Fruit fly (Drosophila melanogaster) whole organism, embryonic: ENCODE results near the gene vkg.

ENCODE experiments used
- Atf-2 ChIP-seq: fragments of 200-800 bp; sonication (Bioruptor generic); optimal IDR thresholded peaks from 2 replicates; lab custom pipeline; 2016; ENCODE audit warnings: missing biosample characterization, missing genetic modification characterization
- Awh ChIP-seq: fragments of 200-800 bp; sonication (Bioruptor generic); IDR thresholded peaks from 2 replicates; pipeline ENCODE4, ENCODE4 v1.3.6; 2022; ENCODE audit warnings: missing biosample characterization, missing genetic modification characterization
- CG10959 ChIP-seq: fragments of 200-800 bp; sonication (Bioruptor generic); IDR thresholded peaks from 2 replicates; pipeline ENCODE4 v1.3.6; 2022; ENCODE audit warnings: missing biosample characterization, missing genetic modification characterization
- CG11247 ChIP-seq: fragments of 200-800 bp; sonication (Bioruptor generic); IDR thresholded peaks from 2 replicates; pipeline ENCODE4 v1.3.6; 2022; ENCODE audit warnings: missing biosample characterization, missing genetic modification characterization
- CG15696 ChIP-seq: fragments of 200-800 bp; sonication (Bioruptor generic); optimal IDR thresholded peaks from 2 replicates; lab custom pipeline; 2019; ENCODE audit warnings: missing biosample characterization, mild to moderate bottlenecking, missing genetic modification characterization, moderate library complexity
- CG16779 ChIP-seq: fragments of 200-800 bp; sonication (Bioruptor generic); IDR thresholded peaks from 2 replicates; pipeline ENCODE4 v1.3.6; 2022; ENCODE audit warnings: missing biosample characterization, missing genetic modification characterization
- CG16863 ChIP-seq: fragments of 200-800 bp; sonication (Bioruptor generic); optimal IDR thresholded peaks from 3 replicates; lab custom pipeline; 2016; ENCODE audit warnings: missing biosample characterization, missing genetic modification characterization
- CG17829 ChIP-seq: fragments of 200-800 bp; optimal IDR thresholded peaks from 2 replicates; lab custom pipeline; 2019; ENCODE audit warnings: missing biosample characterization, mild to moderate bottlenecking, missing genetic modification characterization, moderate library complexity
- CG17912 ChIP-seq: fragments of 200-800 bp; sonication (Bioruptor generic); optimal IDR thresholded peaks from 2 replicates; lab custom pipeline; 2018; ENCODE audit warnings: missing biosample characterization, mild to moderate bottlenecking, missing genetic modification characterization
- CG1832 ChIP-seq: fragments of 200-800 bp; sonication (Bioruptor generic); optimal IDR thresholded peaks from 2 replicates; lab custom pipeline; 2017; ENCODE audit warnings: missing biosample characterization, mild to moderate bottlenecking, missing genetic modification characterization, inconsistent platforms
- CG18476 ChIP-seq: fragments of 200-800 bp; sonication (Bioruptor generic); optimal IDR thresholded peaks from 2 replicates; lab custom pipeline; 2016; ENCODE audit warnings: missing biosample characterization, mild to moderate bottlenecking, missing genetic modification characterization
- CG2875 ChIP-seq: fragments of 200-800 bp; sonication (Bioruptor generic); optimal IDR thresholded peaks from 2 replicates; lab custom pipeline; 2017; ENCODE audit warnings: missing biosample characterization, mild to moderate bottlenecking, missing genetic modification characterization, missing genetic modification reagents
- CG3065 ChIP-seq: fragments of 200-800 bp; sonication (Bioruptor generic); optimal IDR thresholded peaks from 2 replicates; lab custom pipeline; 2016; ENCODE audit warnings: missing biosample characterization, missing genetic modification characterization
- CG31365 ChIP-seq: fragments of 200-800 bp; sonication (Bioruptor generic); optimal IDR thresholded peaks from 2 replicates; lab custom pipeline; 2018; ENCODE audit warnings: missing biosample characterization, mild to moderate bottlenecking, missing genetic modification characterization
- CG4360 ChIP-seq: fragments of 200-800 bp; sonication (Bioruptor generic); IDR thresholded peaks from 2 replicates; pipeline ENCODE4 v1.3.6; 2022; ENCODE audit warnings: missing biosample characterization, missing genetic modification characterization
- CG7839 ChIP-seq: fragments of 200-800 bp; sonication (Bioruptor generic); optimal IDR thresholded peaks from 3 replicates; lab custom pipeline; 2018; ENCODE audit warnings: missing biosample characterization, mild to moderate bottlenecking, missing genetic modification characterization, moderate library complexity
- CG9437 ChIP-seq: fragments of 200-800 bp; sonication (Bioruptor generic); optimal IDR thresholded peaks from 2 replicates; lab custom pipeline; 2018; ENCODE audit warnings: missing biosample characterization, mild to moderate bottlenecking, missing genetic modification characterization
- CHES-1-like ChIP-seq: fragments of 200-800 bp; sonication (Bioruptor generic); optimal IDR thresholded peaks from 2 replicates; lab custom pipeline; 2016; ENCODE audit warnings: missing biosample characterization, missing genetic modification characterization
- CoRest ChIP-seq: fragments of 200-800 bp; sonication (Bioruptor generic); optimal IDR thresholded peaks from 3 replicates; lab custom pipeline; 2018; ENCODE audit warnings: missing biosample characterization, mild to moderate bottlenecking, missing genetic modification characterization, moderate library complexity
- Dip2 ChIP-seq: fragments of 200-800 bp; sonication (Bioruptor generic); IDR thresholded peaks from 2 replicates; pipeline ENCODE4 v1.3.6; 2022; ENCODE audit warnings: missing biosample characterization, missing genetic modification characterization
- Dref ChIP-seq: fragments of 200-800 bp; sonication (Bioruptor generic); IDR thresholded peaks from 2 replicates; pipeline ENCODE4 v1.3.6; 2022; ENCODE audit warnings: missing biosample characterization, missing genetic modification characterization
- Gsc ChIP-seq: fragments of 200-800 bp; sonication (Bioruptor generic); IDR thresholded peaks from 2 replicates; pipeline ENCODE4 v1.3.6; 2022; ENCODE audit warnings: missing biosample characterization, missing genetic modification characterization
- H15 ChIP-seq: fragments of 200-800 bp; sonication (Bioruptor generic); IDR thresholded peaks from 3 replicates; pipeline ENCODE4 v1.3.6; 2022; ENCODE audit warnings: missing biosample characterization, missing genetic modification characterization
- Lim3 ChIP-seq: fragments of 200-800 bp; sonication (Bioruptor generic); IDR thresholded peaks from 2 replicates; pipeline ENCODE4 v1.3.6; 2022; ENCODE audit warnings: missing biosample characterization, missing genetic modification characterization
- Max ChIP-seq: fragments of 200-800 bp; sonication (Bioruptor generic); optimal IDR thresholded peaks from 2 replicates; lab custom pipeline; 2016; ENCODE audit warnings: missing biosample characterization, mild to moderate bottlenecking, missing genetic modification characterization
- Meics ChIP-seq: fragments of 200-800 bp; sonication (Bioruptor generic); optimal IDR thresholded peaks from 2 replicates; lab custom pipeline; 2017; ENCODE audit warnings: missing biosample characterization, mild to moderate bottlenecking, missing genetic modification characterization
- Opbp ChIP-seq: fragments of 200-800 bp; sonication (Bioruptor generic); IDR thresholded peaks from 3 replicates; pipeline ENCODE4 v1.3.6; 2022; ENCODE audit warnings: missing biosample characterization, missing genetic modification characterization; ENCODE audit not compliant: partially characterized antibody
- Sry-β ChIP-seq: fragments of 200-800 bp; sonication (Bioruptor generic); optimal IDR thresholded peaks from 2 replicates; lab custom pipeline; 2018; ENCODE audit warnings: missing biosample characterization, mild to moderate bottlenecking, missing genetic modification characterization, moderate library complexity
- Ssrp ChIP-seq: fragments of 200-800 bp; sonication (Bioruptor generic); optimal IDR thresholded peaks from 2 replicates; lab custom pipeline; 2018; ENCODE audit warnings: missing biosample characterization, mild to moderate bottlenecking, missing genetic modification characterization, moderate library complexity
- Taf1 ChIP-seq: fragments of 200-800 bp; sonication (Bioruptor generic); IDR thresholded peaks from 2 replicates; pipeline ENCODE4 v1.3.6; 2022; ENCODE audit warnings: missing biosample characterization, missing genetic modification characterization
- Xbp1 ChIP-seq: fragments of 200-800 bp; sonication (Bioruptor generic); optimal IDR thresholded peaks from 3 replicates; lab custom pipeline; 2016; ENCODE audit warnings: missing biosample characterization, mild to moderate bottlenecking, missing genetic modification characterization
- ara ChIP-seq: fragments of 200-800 bp; sonication (Bioruptor generic); IDR thresholded peaks from 2 replicates; pipeline ENCODE4 v1.3.6; 2022; ENCODE audit warnings: missing biosample characterization, missing genetic modification characterization
- bab2 ChIP-seq: fragments of 200-800 bp; sonication (Bioruptor generic); optimal IDR thresholded peaks from 2 replicates; lab custom pipeline; 2016; ENCODE audit warnings: missing biosample characterization, missing genetic modification characterization
- br ChIP-seq: fragments of >200 bp; optimal IDR thresholded peaks from 2 replicates; lab custom pipeline; 2017
- bsh ChIP-seq, 2 experiments: fragments of 200-800 bp; sonication (Bioruptor generic); optimal IDR thresholded peaks; 2 replicates each; lab custom pipeline; 2017 to 2018; ENCODE audit warnings: mild to moderate bottlenecking in 2 of 2, missing biosample characterization in 2 of 2, missing genetic modification characterization in 2 of 2, moderate library complexity in 1 of 2
- ci ChIP-seq: fragments of 200-800 bp; sonication (Bioruptor generic); IDR thresholded peaks from 3 replicates; pipeline ENCODE4 v1.3.6; 2022; ENCODE audit warnings: missing biosample characterization, missing genetic modification characterization
- cwo ChIP-seq: fragments of 200-800 bp; sonication (Bioruptor generic); optimal IDR thresholded peaks from 3 replicates; lab custom pipeline; 2017; ENCODE audit warnings: missing biosample characterization, missing genetic modification characterization, mild to moderate bottlenecking, moderate library complexity, missing genetic modification reagents
- dati ChIP-seq: fragments of 200-800 bp; sonication (Bioruptor generic); IDR thresholded peaks from 2 replicates; pipeline ENCODE4 v1.3.6; 2022; ENCODE audit warnings: missing biosample characterization, missing genetic modification characterization
- gcm ChIP-seq: fragments of 200-800 bp; sonication (Bioruptor generic); optimal IDR thresholded peaks from 2 replicates; lab custom pipeline; 2019; ENCODE audit warnings: missing biosample characterization, mild to moderate bottlenecking, missing genetic modification characterization, moderate library complexity
- grau ChIP-seq: fragments of 200-800 bp; optimal IDR thresholded peaks from 3 replicates; lab custom pipeline; 2019; ENCODE audit warnings: missing biosample characterization, mild to moderate bottlenecking, missing genetic modification characterization, moderate library complexity
- h ChIP-seq: fragments of >200 bp; optimal IDR thresholded peaks from 2 replicates; lab custom pipeline; 2017
- lbe ChIP-seq: fragments of 200-800 bp; sonication (Bioruptor generic); optimal IDR thresholded peaks from 2 replicates; lab custom pipeline; 2016; ENCODE audit warnings: missing biosample characterization, mild to moderate bottlenecking, missing genetic modification characterization
- pan ChIP-seq, 4 experiments: fragments of >200 bp in 3 of 4; fragments of 200-800 bp in 1 of 4; sonication (Bioruptor generic) in 1 of 4; optimal IDR thresholded peaks in 3 of 4; IDR thresholded peaks in 1 of 4; 2 replicates each; pipeline versions ENCODE4 v1.3.6 to Lab custom; 2017 to 2022; ENCODE audit warnings: missing biosample characterization in 2 of 4, missing genetic modification characterization in 2 of 4, mixed read lengths in 1 of 4
- pnt ChIP-seq: fragments of 200-800 bp; sonication (Bioruptor generic); optimal IDR thresholded peaks from 3 replicates; lab custom pipeline; 2016; ENCODE audit warnings: missing biosample characterization, missing genetic modification characterization
- pzg ChIP-seq: fragments of 200-800 bp; sonication (Bioruptor generic); optimal IDR thresholded peaks from 3 replicates; lab custom pipeline; 2018; ENCODE audit warnings: missing biosample characterization, mild to moderate bottlenecking, missing genetic modification characterization, moderate library complexity
- sens ChIP-seq: fragments of 200-800 bp; sonication (Bioruptor generic); peaks from one replicate; lab custom pipeline; 2016; ENCODE audit warnings: missing biosample characterization, missing genetic modification characterization
- sisA ChIP-seq: fragments of 200-800 bp; sonication (Bioruptor generic); IDR thresholded peaks from 2 replicates; pipeline ENCODE4 v1.3.6; 2022; ENCODE audit warnings: missing biosample characterization, missing genetic modification characterization
- sr ChIP-seq: fragments of 200-800 bp; sonication (Bioruptor generic); IDR thresholded peaks from 3 replicates; pipeline ENCODE4 v1.3.6; 2022; ENCODE audit warnings: missing biosample characterization, missing genetic modification characterization
- stwl ChIP-seq: fragments of 200-800 bp; sonication (Bioruptor generic); optimal IDR thresholded peaks from 3 replicates; lab custom pipeline; 2018; ENCODE audit warnings: missing biosample characterization, mild to moderate bottlenecking, missing genetic modification characterization, moderate library complexity
- tup ChIP-seq: fragments of 200-800 bp; sonication (Bioruptor generic); optimal IDR thresholded peaks from 2 replicates; lab custom pipeline; 2016; ENCODE audit warnings: missing biosample characterization, mild to moderate bottlenecking, missing genetic modification characterization, moderate library complexity
- wdn ChIP-seq: fragments of 200-800 bp; sonication (Bioruptor generic); IDR thresholded peaks from 2 replicates; pipeline ENCODE4 v1.3.6; 2022; ENCODE audit warnings: missing biosample characterization, missing genetic modification characterization

Gene vkg

DNA sequence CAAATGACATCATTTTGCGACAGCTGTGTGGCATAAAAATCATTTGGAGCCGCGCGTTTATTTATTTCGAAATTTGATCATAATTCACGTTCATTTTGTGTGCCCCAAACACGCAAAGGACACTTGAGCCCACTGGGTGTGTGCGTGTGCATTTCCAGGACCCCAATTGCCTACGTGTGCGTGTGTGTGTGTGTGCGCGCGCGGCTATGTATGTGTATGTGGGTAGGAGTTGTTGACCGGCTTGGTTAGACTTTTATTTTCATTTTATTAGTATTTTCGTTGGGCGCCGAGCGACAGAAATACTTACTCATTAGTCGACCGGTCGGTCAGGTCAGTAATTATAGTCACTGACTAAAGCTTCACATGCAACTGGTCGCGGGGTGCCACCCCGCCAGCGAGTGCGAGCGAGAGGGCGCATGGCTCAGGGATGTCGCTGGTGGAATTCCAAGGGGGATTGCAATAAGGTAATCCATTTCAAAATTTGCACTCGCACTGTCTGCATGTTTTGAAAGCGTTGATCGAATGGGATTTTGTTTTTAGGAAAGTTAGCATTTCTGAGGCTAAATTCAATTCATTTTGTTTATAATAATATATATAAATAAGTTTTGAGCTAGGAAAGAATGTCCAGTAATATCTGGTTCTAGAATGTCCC is 15.6 kb upstream of the vkg start (continued):
- TF ChIP-seq CG4360 (GFP tag; lab: Robert Waterston, UW), result no peak
- no peak for TF ChIP-seq Atf-2 (GFP tag; lab: Kevin White, UChicago)
- no peak for TF ChIP-seq tup (GFP tag; lab: Kevin White, UChicago)
- no peak for TF ChIP-seq Lim3 (GFP tag; lab: Robert Waterston, UW)
- TF ChIP-seq CG17829 (tag; lab: Kevin White, UChicago), result no peak
- peak; percentile 65 for TF ChIP-seq CG7839
- TF ChIP-seq sr (GFP tag; lab: Robert Waterston, UW), result no peak
- no peak for TF ChIP-seq h (lab: Kevin White, UChicago)
- TF ChIP-seq pnt, result peak; percentile 1
- TF ChIP-seq Xbp1 (GFP tag; lab: Kevin White, UChicago), result peak; percentile 63
- no peak for TF ChIP-seq cwo (GFP tag; lab: Kevin White, UChicago)
- no peak for TF ChIP-seq pan (optimal IDR thresholded peaks at IDR 0.05; lab: Kevin White, UChicago)
- TF ChIP-seq pan (GFP tag; optimal IDR thresholded peaks at IDR 0.05 in 1 of 2, IDR thresholded peaks at IDR 0.05 in 1 of 2), result peak in 1 of 2 experiments; percentile 62
- no peak for TF ChIP-seq CG16779 (GFP tag; lab: Robert Waterston, UW)
- TF ChIP-seq ara, result no peak
- no peak for TF ChIP-seq Dref
- TF ChIP-seq Dip2 (GFP tag; lab: Robert Waterston, UW), result no peak
- TF ChIP-seq sens (GFP tag; lab: Kevin White, UChicago), result peak; percentile 47
- no peak for TF ChIP-seq CG10959 (GFP tag; lab: Robert Waterston, UW)
- no peak for TF ChIP-seq CG31365 (tag; lab: Kevin White, UChicago)
- peak; percentile 76 for TF ChIP-seq CG1832 (GFP tag; lab: Kevin White, UChicago)
- TF ChIP-seq CG18476 (GFP tag; lab: Kevin White, UChicago), result no peak
- no peak for TF ChIP-seq H15 (GFP tag; lab: Robert Waterston, UW)
- TF ChIP-seq pzg (GFP tag; lab: Kevin White, UChicago), result no peak
- no peak for TF ChIP-seq gcm (GFP tag; lab: Kevin White, UChicago)
- TF ChIP-seq CG11247 (GFP tag; lab: Robert Waterston, UW), result peak; percentile 32; the same call in 1 of the 2 replicates
- peak; percentile 69 for TF ChIP-seq sisA (GFP tag; lab: Robert Waterston, UW)
- TF ChIP-seq Ssrp (tag; lab: Kevin White, UChicago), result peak; percentile 49
- TF ChIP-seq Max (GFP tag; lab: Kevin White, UChicago), result no peak
- no peak for TF ChIP-seq CG15696 (tag; lab: Kevin White, UChicago)
- TF ChIP-seq CoRest (tag; lab: Kevin White, UChicago), result peak; percentile 52
- no peak for TF ChIP-seq dati
- no peak for TF ChIP-seq Opbp (GFP tag; lab: Robert Waterston, UW)
- no peak for TF ChIP-seq CHES-1-like (GFP tag; lab: Kevin White, UChicago)
- TF ChIP-seq CG9437 (GFP tag; lab: Kevin White, UChicago), result no peak
- no peak for TF ChIP-seq br (lab: Kevin White, UChicago)
- no peak for TF ChIP-seq Awh (GFP tag; lab: Robert Waterston, UW)
- TF ChIP-seq bab2 (GFP tag; lab: Kevin White, UChicago), result no peak
- TF ChIP-seq wdn, result no peak
- TF ChIP-seq CG16863 (GFP tag; lab: Kevin White, UChicago), result no peak
- no peak for TF ChIP-seq Sry-β
- peak; percentile 43 for TF ChIP-seq lbe
- TF ChIP-seq stwl, result no peak
- TF ChIP-seq bsh (GFP tag; optimal IDR thresholded peaks at IDR 0.05; lab: Kevin White, UChicago), result peak; percentile 17 to 33
- no peak for TF ChIP-seq CG17912 (GFP tag; lab: Kevin White, UChicago)
- TF ChIP-seq CG3065 (GFP tag; lab: Kevin White, UChicago), result no peak
- no peak for TF ChIP-seq CG2875 (GFP tag; lab: Kevin White, UChicago)
- TF ChIP-seq ci (GFP tag; lab: Robert Waterston, UW), result peak; percentile 56
- no peak for TF ChIP-seq Gsc
- TF ChIP-seq Meics (GFP tag; lab: Kevin White, UChicago), result peak; percentile 50
- 0 out of 2 replicates have a peak, but pooled peaks have one; percentile 18 for TF ChIP-seq Taf1 (GFP tag; lab: Robert Waterston, UW)
- peak; percentile 32 for TF ChIP-seq grau (tag; lab: Kevin White, UChicago)
